Worm (Caenorhabditis elegans): Measurements from ENCODE around the gene sea-2.

DNA sequence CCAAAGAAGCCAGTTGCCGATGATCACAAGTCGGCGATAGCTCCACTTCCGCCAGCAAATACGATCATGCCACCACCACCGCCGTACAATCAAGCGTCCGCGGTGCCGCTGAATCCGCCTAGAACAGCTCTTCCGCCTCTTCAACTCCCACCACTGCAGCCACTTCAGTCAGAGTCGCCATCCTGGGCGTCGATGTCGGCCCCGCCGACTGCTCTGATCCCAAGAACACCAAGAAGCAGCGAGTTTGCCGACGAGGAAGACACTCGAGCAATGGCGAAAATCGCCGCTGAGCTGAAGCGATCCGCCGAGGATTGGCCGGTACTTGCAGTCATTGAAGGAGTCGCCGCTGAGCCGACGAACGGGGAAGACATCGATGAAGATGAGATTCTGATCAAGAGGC, 17.9 kb downstream of the sea-2 start:
- TF ChIP-seq ceh-31 (tag; optimal IDR thresholded peaks at IDR 0.05): no peak
- no peak for TF ChIP-seq tbx-2 (tag; optimal IDR thresholded peaks at IDR 0.05)
- no peak for TF ChIP-seq sox-4 (tag; optimal IDR thresholded peaks at IDR 0.05)
- TF ChIP-seq hlh-13 (GFP tag; optimal IDR thresholded peaks at IDR 0.05): no peak

All from whole organism, late embryonic.